Worm (Caenorhabditis elegans) whole organism, early embryonic: ENCODE data around the gene F42A9.3.

Experiments used
- B0310.2 ChIP-seq: sonication (generic microtip); optimal IDR thresholded peaks from 2 replicates; lab custom pipeline; 2016; ENCODE audit warnings: mild to moderate bottlenecking, missing genetic modification characterization, missing compliant biosample characterization
- ama-1 ChIP-seq: fragments of 150-350 bp; optimal IDR thresholded peaks from 2 replicates; lab custom pipeline; 2014
- ceh-13 ChIP-seq: fragments of 200-800 bp; sonication (Bioruptor generic); optimal IDR thresholded peaks from 2 replicates; lab custom pipeline; 2018; ENCODE audit warnings: mild to moderate bottlenecking, missing genetic modification characterization, missing compliant biosample characterization
- hmbx-1 ChIP-seq: sonication (generic microtip); optimal IDR thresholded peaks from 2 replicates; lab custom pipeline; 2016; ENCODE audit warnings: mild to moderate bottlenecking, missing genetic modification characterization, missing compliant biosample characterization
- pes-1 ChIP-seq: fragments of 200-800 bp; sonication (Bioruptor generic); IDR thresholded peaks from 2 replicates; pipeline ENCODE4 v1.3.6; 2022; ENCODE audit warnings: missing genetic modification reagents, missing genetic modification characterization, missing compliant biosample characterization
- sea-1 ChIP-seq: fragments of 200-800 bp; sonication (Bioruptor generic); conservative IDR thresholded peaks from 2 replicates; pipeline ENCODE4 v1.3.6; 2022; ENCODE audit warnings: missing genetic modification characterization, missing compliant biosample characterization
- tbx-11 ChIP-seq: fragments of 200-800 bp; sonication (Bioruptor generic); IDR thresholded peaks from 2 replicates; pipeline ENCODE4 v1.3.6; 2022; ENCODE audit warnings: missing genetic modification characterization, missing compliant biosample characterization
- tbx-37 ChIP-seq: fragments of 200-800 bp; sonication (Bioruptor generic); conservative IDR thresholded peaks from 2 replicates; pipeline ENCODE4 v1.3.6; 2022; ENCODE audit warnings: missing genetic modification reagents, missing genetic modification characterization, missing compliant biosample characterization
- tra-4 ChIP-seq: sonication (generic microtip); optimal IDR thresholded peaks from 2 replicates; lab custom pipeline; 2017; ENCODE audit warnings: missing genetic modification characterization, missing compliant biosample characterization

ce11 chrIV:8571138-8571537 is 45.9 kb upstream of the F42A9.3 start, which contains the start of gene Y59H11AM.1:
- TF ChIP-seq B0310.2 (tag; lab: Kevin White, UChicago) = no peak
- TF ChIP-seq tra-4 (tag; lab: Kevin White, UChicago) = no peak
- no peak for TF ChIP-seq sea-1 (GFP tag; lab: Robert Waterston, UW)
- TF ChIP-seq ama-1 = no peak
- TF ChIP-seq tbx-37 (GFP tag; lab: Robert Waterston, UW) = no peak
- TF ChIP-seq ceh-13 = no peak
- TF ChIP-seq hmbx-1 = no peak
- no peak for TF ChIP-seq tbx-11 (GFP tag; lab: Robert Waterston, UW)
- TF ChIP-seq pes-1 = no peak
